Worm (Caenorhabditis elegans) whole organism, dauer: ENCODE results near the gene rcan-1.

Source experiments
- unc-62 ChIP-seq: sonication (generic microtip); optimal IDR thresholded peaks from 2 replicates; lab custom pipeline; 2017; ENCODE audit warnings: missing biosample characterization, missing genetic modification reagents, missing genetic modification characterization

rcan-1 gene

ce11 chrIII:5634509-5634908, 49.4 kb downstream of the rcan-1 start:
- no peak for TF ChIP-seq unc-62 (GFP tag; lab: Kevin White, UChicago)

DNA sequence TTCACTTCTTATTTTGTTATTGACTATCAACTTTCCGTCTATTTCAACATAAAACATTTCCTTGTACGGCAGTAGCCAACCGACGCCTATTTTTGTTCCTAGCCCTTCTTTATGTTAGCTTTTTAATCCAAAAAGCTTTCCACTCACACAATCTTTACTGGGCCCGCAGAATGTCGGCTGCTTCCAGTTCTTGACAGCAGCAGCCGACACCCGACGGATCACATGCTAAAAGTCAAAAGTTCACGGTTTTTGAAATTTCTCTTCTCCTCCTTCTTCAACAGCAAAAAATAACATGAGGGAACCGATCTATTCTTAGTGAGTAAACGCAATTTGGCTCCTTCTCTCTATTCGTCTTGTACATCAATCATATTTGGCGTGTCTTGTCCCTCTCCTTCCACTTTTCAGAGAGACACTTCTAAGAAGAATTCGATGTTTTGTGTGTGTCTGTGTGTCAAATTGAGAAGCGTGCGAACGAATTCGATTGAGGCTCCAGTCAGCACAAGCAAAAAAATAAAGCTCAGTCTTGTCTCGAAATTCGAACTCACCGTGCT, 51.4 kb downstream of the rcan-1 start:
- TF ChIP-seq unc-62 (GFP tag; lab: Kevin White, UChicago) = no peak
